Fruit fly (Drosophila melanogaster) whole organism, prepupa: ENCODE results near the gene Ets97D.

ENCODE experiments used
- Blimp-1 ChIP-seq: fragments of 200-800 bp; sonication (Bioruptor generic); optimal IDR thresholded peaks from 3 replicates; lab custom pipeline; 2017; ENCODE audit warnings: missing biosample characterization, missing genetic modification characterization, mild to moderate bottlenecking, moderate library complexity, missing genetic modification reagents
- CG10669 ChIP-seq: fragments of 200-800 bp; sonication (Bioruptor generic); optimal IDR thresholded peaks from 3 replicates; lab custom pipeline; 2018; ENCODE audit warnings: missing biosample characterization, mild to moderate bottlenecking, missing genetic modification characterization, moderate library complexity
- CG11762 ChIP-seq: fragments of 200-800 bp; sonication (Bioruptor generic); optimal IDR thresholded peaks from 3 replicates; lab custom pipeline; 2016; ENCODE audit warnings: missing biosample characterization, missing genetic modification characterization; ENCODE audit not compliant: insufficient read depth
- CG11902 ChIP-seq: fragments of 200-800 bp; sonication (Bioruptor generic); optimal IDR thresholded peaks from 3 replicates; lab custom pipeline; 2016; ENCODE audit warnings: missing biosample characterization, missing genetic modification characterization
- CG15336 ChIP-seq: fragments of 200-800 bp; sonication (Bioruptor generic); IDR thresholded peaks from 2 replicates; pipeline ENCODE4 v1.3.6; 2022; ENCODE audit warnings: missing biosample characterization, missing genetic modification characterization
- CG1621 ChIP-seq: fragments of 200-800 bp; sonication (Bioruptor generic); optimal IDR thresholded peaks from 3 replicates; lab custom pipeline; 2018; ENCODE audit warnings: missing biosample characterization, mild to moderate bottlenecking, missing genetic modification characterization
- CG3032 ChIP-seq: fragments of 200-800 bp; optimal IDR thresholded peaks from 2 replicates; lab custom pipeline; 2019; ENCODE audit warnings: missing biosample characterization, mild to moderate bottlenecking, missing genetic modification characterization, moderate library complexity
- CG31627 ChIP-seq: fragments of 200-800 bp; sonication (Bioruptor generic); optimal IDR thresholded peaks from 3 replicates; lab custom pipeline; 2016; ENCODE audit warnings: missing biosample characterization, missing genetic modification characterization
- CG32006 ChIP-seq: fragments of 200-800 bp; sonication (Bioruptor generic); optimal IDR thresholded peaks from 3 replicates; lab custom pipeline; 2017; ENCODE audit warnings: missing biosample characterization, mild to moderate bottlenecking, missing genetic modification characterization
- CG34406 ChIP-seq: fragments of 200-800 bp; sonication (Bioruptor generic); optimal IDR thresholded peaks from 3 replicates; lab custom pipeline; 2016; ENCODE audit warnings: missing biosample characterization, missing genetic modification characterization
- CG3919 ChIP-seq: fragments of 200-800 bp; sonication (Bioruptor generic); optimal IDR thresholded peaks from 3 replicates; lab custom pipeline; 2016; ENCODE audit warnings: missing biosample characterization, missing genetic modification characterization
- CG4318 ChIP-seq: fragments of 200-800 bp; sonication (Bioruptor generic); optimal IDR thresholded peaks from 3 replicates; lab custom pipeline; 2017; ENCODE audit warnings: missing biosample characterization, mild to moderate bottlenecking, missing genetic modification characterization
- CG6163 ChIP-seq: fragments of 200-800 bp; sonication (Bioruptor generic); IDR thresholded peaks from 3 replicates; pipeline ENCODE4 v1.3.6; 2022; ENCODE audit warnings: missing biosample characterization, missing genetic modification characterization
- CG6792 ChIP-seq: fragments of 200-800 bp; sonication (Bioruptor generic); optimal IDR thresholded peaks from 3 replicates; lab custom pipeline; 2016; ENCODE audit warnings: missing biosample characterization, missing genetic modification characterization
- CG6808 ChIP-seq: fragments of 200-800 bp; sonication (Bioruptor generic); optimal IDR thresholded peaks from 3 replicates; lab custom pipeline; 2017; ENCODE audit warnings: missing biosample characterization, missing genetic modification characterization, mild to moderate bottlenecking, moderate library complexity, missing genetic modification reagents
- CG6854 ChIP-seq: fragments of 200-800 bp; sonication (Bioruptor generic); optimal IDR thresholded peaks from 2 replicates; lab custom pipeline; 2017; ENCODE audit warnings: missing biosample characterization, mild to moderate bottlenecking, missing genetic modification characterization
- CG7368 ChIP-seq: fragments of 200-800 bp; sonication (Bioruptor generic); optimal IDR thresholded peaks from 3 replicates; lab custom pipeline; 2016; ENCODE audit warnings: missing biosample characterization, missing genetic modification characterization
- CG8119 ChIP-seq: fragments of 200-800 bp; sonication (Bioruptor generic); IDR thresholded peaks from 3 replicates; pipeline ENCODE4 v1.3.6; 2022; ENCODE audit warnings: missing biosample characterization, missing genetic modification characterization
- CG9139 ChIP-seq: fragments of 200-800 bp; sonication (Bioruptor generic); optimal IDR thresholded peaks from 3 replicates; lab custom pipeline; 2017; ENCODE audit warnings: missing biosample characterization, mild to moderate bottlenecking, missing genetic modification characterization
- Eip78C ChIP-seq: fragments of 200-800 bp; sonication (Bioruptor generic); peaks from one replicate; lab custom pipeline; 2016; ENCODE audit warnings: missing biosample characterization, missing genetic modification characterization
- Ets21C ChIP-seq: fragments of 200-800 bp; sonication (Bioruptor generic); optimal IDR thresholded peaks from 3 replicates; lab custom pipeline; 2016; ENCODE audit warnings: missing biosample characterization, missing genetic modification characterization
- Ets96B ChIP-seq: fragments of 200-800 bp; optimal IDR thresholded peaks from 2 replicates; lab custom pipeline; 2019; ENCODE audit warnings: missing biosample characterization, mild to moderate bottlenecking, missing genetic modification characterization, moderate library complexity
- Gug ChIP-seq: fragments of 200-800 bp; sonication (Bioruptor generic); IDR thresholded peaks from 2 replicates; pipeline ENCODE4 v1.3.6; 2022; ENCODE audit warnings: missing biosample characterization, missing genetic modification characterization
- Hr38 ChIP-seq: sonication (Bioruptor generic); optimal IDR thresholded peaks from 2 replicates; lab custom pipeline; 2016; ENCODE audit warnings: missing biosample characterization, missing genetic modification characterization
- Hr39 ChIP-seq: fragments of 200-800 bp; sonication (Bioruptor generic); optimal IDR thresholded peaks from 2 replicates; lab custom pipeline; 2016; ENCODE audit warnings: missing biosample characterization, missing genetic modification characterization
- Hr4 ChIP-seq: fragments of 200-800 bp; sonication (Bioruptor generic); optimal IDR thresholded peaks from 3 replicates; lab custom pipeline; 2016; ENCODE audit warnings: missing biosample characterization, missing genetic modification characterization
- Met ChIP-seq: fragments of 200-800 bp; sonication (Bioruptor generic); optimal IDR thresholded peaks from 3 replicates; lab custom pipeline; 2016; ENCODE audit warnings: missing biosample characterization, missing genetic modification characterization
- OdsH ChIP-seq: fragments of 200-800 bp; sonication (Bioruptor generic); optimal IDR thresholded peaks from 3 replicates; lab custom pipeline; 2016; ENCODE audit warnings: missing biosample characterization, missing genetic modification characterization
- Smox ChIP-seq: fragments of 200-800 bp; sonication (Bioruptor generic); optimal IDR thresholded peaks from 3 replicates; lab custom pipeline; 2016; ENCODE audit warnings: missing biosample characterization, missing genetic modification characterization
- Sox102F ChIP-seq: fragments of 200-800 bp; sonication (Bioruptor generic); optimal IDR thresholded peaks from 2 replicates; lab custom pipeline; 2016; ENCODE audit warnings: missing biosample characterization, mild to moderate bottlenecking, missing genetic modification characterization
- Sox14 ChIP-seq: fragments of 200-800 bp; sonication (Bioruptor generic); optimal IDR thresholded peaks from 3 replicates; lab custom pipeline; 2016; ENCODE audit warnings: missing biosample characterization, missing genetic modification characterization
- Sox15 ChIP-seq: fragments of 200-800 bp; sonication (Bioruptor generic); optimal IDR thresholded peaks from 3 replicates; lab custom pipeline; 2016; ENCODE audit warnings: missing biosample characterization, missing genetic modification characterization
- acj6 ChIP-seq: fragments of 200-800 bp; sonication (Bioruptor generic); optimal IDR thresholded peaks from 3 replicates; lab custom pipeline; 2016; ENCODE audit warnings: missing biosample characterization, missing genetic modification characterization
- cyc ChIP-seq: fragments of 200-800 bp; sonication (Bioruptor generic); optimal IDR thresholded peaks from 3 replicates; lab custom pipeline; 2016; ENCODE audit warnings: missing biosample characterization, missing genetic modification characterization
- dac ChIP-seq: fragments of 200-800 bp; sonication (Bioruptor generic); optimal IDR thresholded peaks from 2 replicates; lab custom pipeline; 2017; ENCODE audit warnings: missing biosample characterization, mild to moderate bottlenecking, missing genetic modification characterization
- eg ChIP-seq: fragments of 200-800 bp; sonication (Bioruptor generic); IDR thresholded peaks from 3 replicates; pipeline ENCODE4 v1.3.6; 2022; ENCODE audit warnings: missing biosample characterization, missing genetic modification characterization
- esn ChIP-seq: fragments of 200-800 bp; sonication (Bioruptor generic); optimal IDR thresholded peaks from 2 replicates; lab custom pipeline; 2016; ENCODE audit warnings: missing biosample characterization, mild to moderate bottlenecking, missing genetic modification characterization, moderate library complexity
- fd59A ChIP-seq: fragments of 200-800 bp; sonication (Bioruptor generic); optimal IDR thresholded peaks from 2 replicates; lab custom pipeline; 2017; ENCODE audit warnings: missing biosample characterization, mild to moderate bottlenecking, missing genetic modification characterization, missing genetic modification reagents
- fd85E ChIP-seq: fragments of 200-800 bp; sonication (Bioruptor generic); optimal IDR thresholded peaks from 3 replicates; lab custom pipeline; 2016; ENCODE audit warnings: missing biosample characterization, missing genetic modification characterization
- fkh ChIP-seq: fragments of 200-800 bp; sonication (Bioruptor generic); optimal IDR thresholded peaks from 3 replicates; lab custom pipeline; 2017; ENCODE audit warnings: missing biosample characterization, mild to moderate bottlenecking, missing genetic modification characterization, moderate library complexity
- lz ChIP-seq: fragments of 200-800 bp; sonication (Bioruptor generic); optimal IDR thresholded peaks from 3 replicates; lab custom pipeline; 2016; ENCODE audit warnings: missing biosample characterization, missing genetic modification characterization
- net ChIP-seq: fragments of 200-800 bp; sonication (Bioruptor generic); optimal IDR thresholded peaks from 3 replicates; lab custom pipeline; 2016; ENCODE audit warnings: missing biosample characterization, missing genetic modification characterization
- pdm3 ChIP-seq: fragments of 200-800 bp; sonication (Bioruptor generic); optimal IDR thresholded peaks from 3 replicates; lab custom pipeline; 2016; ENCODE audit warnings: missing biosample characterization, missing genetic modification characterization
- ss ChIP-seq, 2 experiments: fragments of 200-800 bp; sonication (Bioruptor generic); optimal IDR thresholded peaks; 2 replicates in 1 of 2; 3 replicates in 1 of 2; lab custom pipeline; 2017 to 2018; ENCODE audit warnings: mild to moderate bottlenecking in 2 of 2, missing biosample characterization in 2 of 2, missing genetic modification characterization in 2 of 2, moderate library complexity in 1 of 2
- svp ChIP-seq: fragments of 200-800 bp; sonication (Bioruptor generic); peaks from one replicate; lab custom pipeline; 2016; ENCODE audit warnings: missing biosample characterization, missing genetic modification characterization
- topi ChIP-seq: fragments of 200-800 bp; sonication (Bioruptor generic); optimal IDR thresholded peaks from 3 replicates; lab custom pipeline; 2016; ENCODE audit warnings: missing biosample characterization, missing genetic modification characterization
- vri ChIP-seq: fragments of 200-800 bp; sonication (Bioruptor generic); optimal IDR thresholded peaks from 3 replicates; lab custom pipeline; 2016; ENCODE audit warnings: missing biosample characterization, mild to moderate bottlenecking, missing genetic modification characterization

The Ets97D gene

DNA sequence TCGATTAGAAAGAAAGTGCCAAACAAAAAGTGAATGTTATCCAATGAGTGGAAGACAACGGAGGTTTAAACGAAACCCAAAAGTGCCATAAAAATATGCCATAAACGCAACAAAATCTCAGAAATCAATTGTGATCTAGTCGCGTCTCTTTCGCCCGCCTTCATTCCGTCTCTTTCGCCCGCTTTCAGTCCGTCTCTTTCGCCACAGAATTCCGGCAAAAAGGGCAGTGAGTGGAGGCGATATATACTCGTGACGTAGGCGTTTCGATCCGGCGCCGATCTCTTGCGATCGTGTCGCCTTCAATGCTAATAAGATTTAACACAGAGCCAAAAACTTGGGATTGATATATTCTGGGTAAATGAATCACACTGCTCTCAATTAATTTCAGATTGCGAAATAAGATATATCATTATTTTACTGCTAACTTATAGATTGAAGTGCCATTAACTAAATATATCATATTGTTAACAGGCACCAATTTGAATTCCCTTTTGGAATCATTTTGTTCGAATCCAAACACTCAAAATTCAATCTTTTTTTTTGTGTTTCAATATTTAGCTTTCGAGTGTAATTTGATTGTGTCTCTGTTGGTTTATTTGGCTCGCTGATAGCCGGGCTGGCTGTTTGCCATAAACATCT lies 24.5 kb downstream of the Ets97D start:
- TF ChIP-seq CG6792 (GFP tag; lab: Kevin White, UChicago) (peak; percentile 28), CG8119 (peak; percentile 25; the same call in 1 of the 3 replicates), Eip78C (GFP tag; lab: Kevin White, UChicago) (peak; percentile 86), CG7368 (GFP tag; lab: Kevin White, UChicago) (no peak), CG32006 (GFP tag; lab: Kevin White, UChicago) (peak; percentile 45), Met (peak; percentile 62), Ets21C (GFP tag; lab: Kevin White, UChicago) (peak; percentile 29), esn (GFP tag; lab: Kevin White, UChicago) (peak; percentile 66), CG6854 (GFP tag; lab: Kevin White, UChicago) (no peak), Sox102F (peak; percentile 30), CG6163 (GFP tag; lab: Robert Waterston, UW) (no peak; the same call in 2 of the 3 replicates), vri (GFP tag; lab: Kevin White, UChicago) (peak; percentile 50), fd85E (no peak), lz (GFP tag; lab: Kevin White, UChicago) (peak; percentile 41), fkh (GFP tag; lab: Kevin White, UChicago) (peak; percentile 13), Ets96B (tag; lab: Kevin White, UChicago) (no peak), CG15336 (peak; percentile 41; the same call in 1 of the 2 replicates), topi (GFP tag; lab: Kevin White, UChicago) (peak; percentile 62), CG11902 (GFP tag; lab: Kevin White, UChicago) (no peak), acj6 (GFP tag; lab: Kevin White, UChicago) (peak; percentile 5), Hr4 (GFP tag; lab: Kevin White, UChicago) (peak; percentile 50), OdsH (GFP tag; lab: Kevin White, UChicago) (no peak), svp (GFP tag; lab: Kevin White, UChicago) (peak; percentile 88), Sox15 (no peak), CG31627 (GFP tag; lab: Kevin White, UChicago) (peak; percentile 57), Sox14 (peak; percentile 12), Hr39 (GFP tag; lab: Kevin White, UChicago) (peak; percentile 54), CG34406 (GFP tag; lab: Kevin White, UChicago) (peak; percentile 0), Smox (peak; percentile 52), CG1621 (tag; lab: Kevin White, UChicago) (no peak), pdm3 (GFP tag; lab: Kevin White, UChicago) (peak; percentile 13)

- no peak for TF ChIP-seq dac (GFP tag; lab: Kevin White, UChicago)
- peak; percentile 31 for TF ChIP-seq Eip78C (GFP tag; lab: Kevin White, UChicago)
Measured at dm6 chr3R:26887155-26887554, 25.5 kb downstream of the Ets97D start.

- TF ChIP-seq Ets96B (tag; lab: Kevin White, UChicago), result peak; percentile 87
- peak; percentile 50 for TF ChIP-seq CG11762 (GFP tag; lab: Kevin White, UChicago)
- TF ChIP-seq cyc (GFP tag; lab: Kevin White, UChicago), result peak; percentile 5
- peak; percentile 66 for TF ChIP-seq fd59A (GFP tag; lab: Kevin White, UChicago)
- TF ChIP-seq CG1621 (tag; lab: Kevin White, UChicago), result peak; percentile 67
- peak; percentile 65 for TF ChIP-seq CG34406 (GFP tag; lab: Kevin White, UChicago)
- peak; percentile 65 for TF ChIP-seq CG3919 (GFP tag; lab: Kevin White, UChicago)
- peak; percentile 67 for TF ChIP-seq Gug (GFP tag; lab: Robert Waterston, UW)
- TF ChIP-seq CG11902 (GFP tag; lab: Kevin White, UChicago), result peak; percentile 13
- TF ChIP-seq Blimp-1, result no peak
- peak; percentile 76 for TF ChIP-seq CG3032 (tag; lab: Kevin White, UChicago)
- no peak for TF ChIP-seq Hr38 (GFP tag; lab: Kevin White, UChicago)
- peak; percentile 71 to 76 for TF ChIP-seq ss (GFP tag; optimal IDR thresholded peaks at IDR 0.05; lab: Kevin White, UChicago)
- TF ChIP-seq net (GFP tag; lab: Kevin White, UChicago), result peak; percentile 67
- TF ChIP-seq CG6808 (GFP tag; lab: Kevin White, UChicago), result peak; percentile 88
- peak; percentile 87 for TF ChIP-seq CG15336
- peak; percentile 68 for TF ChIP-seq CG9139 (GFP tag; lab: Kevin White, UChicago)
- peak; percentile 75 for TF ChIP-seq CG10669 (GFP tag; lab: Kevin White, UChicago)
- peak; percentile 44 for TF ChIP-seq CG7368 (GFP tag; lab: Kevin White, UChicago)
- TF ChIP-seq Ets21C (GFP tag; lab: Kevin White, UChicago), result no peak
- TF ChIP-seq OdsH (GFP tag; lab: Kevin White, UChicago), result peak; percentile 74
- peak; percentile 52 for TF ChIP-seq svp (GFP tag; lab: Kevin White, UChicago)
- TF ChIP-seq Sox15, result no peak
- peak; percentile 53 for TF ChIP-seq CG4318 (GFP tag; lab: Kevin White, UChicago)
- peak; percentile 69 for TF ChIP-seq eg
Measured at dm6 chr3R:26886283-26886689, 26.4 kb downstream of the Ets97D start.
